Fruit fly (Drosophila melanogaster): ENCODE measurements around the gene GstD11.

The GstD11 gene

DNA sequence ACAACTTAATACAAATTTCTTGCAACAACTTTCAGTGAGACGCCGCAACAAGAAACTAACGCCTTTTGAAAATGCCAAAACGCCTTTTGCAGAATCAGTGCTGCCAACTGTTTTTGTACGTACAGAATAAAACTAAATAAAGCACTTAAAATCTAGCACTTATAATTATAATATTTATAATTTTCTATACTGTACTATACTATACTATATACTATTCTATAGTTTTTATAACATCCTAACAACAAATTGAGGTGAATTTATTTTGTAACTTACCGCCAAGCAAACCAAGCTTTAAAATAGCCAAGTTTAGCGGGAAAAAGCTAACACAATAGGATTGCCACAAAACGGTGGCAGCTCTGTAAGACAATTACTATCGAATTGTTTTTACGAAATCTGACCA, 50.6 kb downstream of the GstD11 start, which contains the start of the genes Aos1 and Srlp (continued):
- TF ChIP-seq Hr83 (GFP tag; optimal IDR thresholded peaks at IDR 0.05; ENCODE audit: poor library complexity, severe bottlenecking) (no peak), fru (GFP tag; optimal IDR thresholded peaks at IDR 0.05) (no peak)

All from whole organism, wandering third instar larva.